Fruit fly (Drosophila melanogaster) whole organism, larva: ENCODE results near the gene KFase.
A peak's percentile ranks its signal among the peaks of the same experiment; 100 is the strongest.

Experiments
- noc ChIP-seq: fragments of 200-800 bp; sonication (Bioruptor generic); optimal IDR thresholded peaks from 3 replicates; lab custom pipeline; 2019; ENCODE audit warnings: missing biosample characterization, mild to moderate bottlenecking, missing genetic modification characterization, moderate library complexity

KFase gene

dm6 chr2L:6464780-6465179 is 23.8 kb downstream of the KFase start:
- TF ChIP-seq noc (tag; lab: Kevin White, UChicago) = no peak

- TF ChIP-seq noc (tag; lab: Kevin White, UChicago) = no peak
Observed at dm6 chr2L:6464270-6464669, 24.3 kb downstream of the KFase start.

DNA sequence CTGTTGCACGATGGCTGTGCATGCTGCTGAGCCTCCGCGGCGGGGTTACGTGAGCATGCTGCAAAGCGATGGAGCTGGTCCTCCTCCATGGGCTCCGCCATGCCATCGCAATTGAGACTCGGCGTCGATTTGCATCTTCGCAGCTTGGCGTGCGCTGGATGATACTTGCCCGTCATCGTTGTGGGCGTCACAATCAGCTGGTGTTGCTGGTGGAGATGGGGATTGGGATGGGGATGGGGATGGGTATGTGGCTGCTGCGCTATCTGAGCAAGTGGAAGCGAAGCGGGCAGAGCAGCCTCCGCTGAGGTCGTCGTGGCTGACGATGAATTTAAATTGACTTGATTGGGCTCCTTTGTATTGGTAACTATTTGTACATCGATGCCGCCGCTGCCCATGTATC is 25.2 kb downstream of the KFase start:
- TF ChIP-seq noc (tag; lab: Kevin White, UChicago) = no peak

DNA sequence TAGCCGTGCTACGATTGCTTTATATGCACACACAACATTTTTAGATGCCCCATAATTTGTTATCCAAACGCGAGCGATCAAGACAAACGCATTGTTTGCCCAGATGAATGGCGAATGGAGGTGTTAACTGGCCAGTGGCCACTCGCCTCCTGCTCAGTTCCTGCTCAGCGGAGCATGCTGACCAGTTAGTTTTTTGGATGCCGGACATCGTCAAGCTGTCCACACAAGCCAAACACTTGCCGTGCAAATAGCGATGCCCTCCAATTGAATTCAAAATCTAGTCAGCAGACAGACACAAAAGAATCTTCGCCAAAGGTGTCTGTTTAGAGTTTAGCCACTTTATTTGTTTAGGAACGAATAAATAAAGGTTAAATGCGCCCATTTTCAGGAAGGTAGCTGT is 26.3 kb downstream of the KFase start:
- no peak for TF ChIP-seq noc (tag; lab: Kevin White, UChicago)

dm6 chr2L:6461497-6461896 is 27.1 kb downstream of the KFase start:
- TF ChIP-seq noc (tag; lab: Kevin White, UChicago) = peak; percentile 38

- TF ChIP-seq noc (tag; lab: Kevin White, UChicago) = no peak
Observed at dm6 chr2L:6457583-6457982, 31.0 kb downstream of the KFase start.

dm6 chr2L:6455955-6456599 is 32.5 kb downstream of the KFase start, which contains the start of gene frj:
frj (plus strand) TSS chr2L:6456052.
- TF ChIP-seq noc (tag; lab: Kevin White, UChicago) = no peak

dm6 chr2L:6455032-6455954 is 33.3 kb downstream of the KFase start, which contains the start of gene retm:
retm (minus strand) TSS chr2L:6455929.
- peak; percentile 44 for TF ChIP-seq noc (tag; lab: Kevin White, UChicago)

- no peak for TF ChIP-seq noc (tag; lab: Kevin White, UChicago)
Observed at dm6 chr2L:6449753-6450152, 38.8 kb downstream of the KFase start.

DNA sequence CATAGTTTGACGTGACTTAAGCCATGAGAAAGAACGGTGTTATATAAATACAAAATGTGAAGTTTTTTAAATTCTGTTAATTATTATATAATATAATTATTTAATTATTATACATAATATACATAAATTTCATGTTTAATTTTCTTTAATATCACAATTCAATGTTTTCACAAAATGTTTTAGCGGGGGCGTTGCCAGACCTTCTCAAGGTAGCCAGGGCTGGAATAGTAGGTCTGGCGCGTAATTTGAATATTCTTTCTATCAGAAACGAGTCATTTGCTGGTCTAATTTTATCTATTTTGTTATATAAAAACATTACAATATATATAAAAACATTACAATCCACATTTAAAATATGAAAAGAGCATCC is 40.2 kb downstream of the KFase start, which contains the start of gene Acox3:
Acox3 (minus strand) TSS at position 70 of the 370 bp plus-strand sequence.
- no peak for TF ChIP-seq noc (tag; lab: Kevin White, UChicago)

DNA sequence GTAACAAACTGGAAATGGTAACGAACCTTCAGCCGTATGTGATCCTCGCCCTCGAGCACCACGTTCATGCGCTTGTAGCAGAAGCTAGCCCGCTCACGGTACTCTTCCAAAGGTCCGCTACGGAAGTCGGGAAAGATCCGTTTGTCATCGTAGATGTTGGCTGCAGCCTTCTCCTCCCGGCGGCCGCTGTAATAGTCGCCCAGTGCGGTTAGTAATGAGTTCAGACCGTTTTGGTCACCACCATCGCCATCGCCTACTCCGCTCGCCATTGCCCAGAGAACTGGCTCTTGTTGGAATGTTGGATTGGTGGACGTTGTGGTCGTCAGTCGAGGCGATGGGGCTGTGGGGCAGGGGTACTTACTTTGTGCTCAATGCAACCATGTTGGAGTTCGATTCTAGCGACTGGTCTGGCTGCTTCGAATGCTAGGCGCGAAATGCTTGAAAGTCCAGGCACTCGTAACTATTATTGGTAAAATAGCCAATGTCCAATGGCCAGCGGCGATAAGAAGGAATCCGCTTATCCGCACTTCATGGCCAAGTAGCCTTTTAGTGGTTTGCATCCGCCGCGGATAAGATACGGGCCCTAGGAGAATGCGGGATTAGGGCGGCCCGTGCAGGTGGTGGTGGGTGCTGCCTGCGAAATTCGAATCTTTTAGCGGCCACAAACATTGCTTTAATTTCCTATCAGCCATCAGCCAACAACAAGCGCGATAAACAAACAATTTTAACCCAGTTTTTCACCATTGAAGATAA is 40.8 kb downstream of the KFase start:
- peak; percentile 13 for TF ChIP-seq noc (tag; lab: Kevin White, UChicago)
